Worm (Caenorhabditis elegans): ENCODE data around the gene AH9.1.
A peak's percentile ranks its signal among the peaks of the same experiment; 100 is the strongest.

AH9.1 gene

ce11 chrX:2219006-2219405, 27.8 kb downstream of the AH9.1 start:
- no peak for TF ChIP-seq nhr-90 (tag; optimal IDR thresholded peaks at IDR 0.05)
- TF ChIP-seq cebp-1 (GFP tag; IDR thresholded peaks at IDR 0.05): no peak
- TF ChIP-seq cebp-1 (tag; optimal IDR thresholded peaks at IDR 0.05): peak; percentile 37

DNA sequence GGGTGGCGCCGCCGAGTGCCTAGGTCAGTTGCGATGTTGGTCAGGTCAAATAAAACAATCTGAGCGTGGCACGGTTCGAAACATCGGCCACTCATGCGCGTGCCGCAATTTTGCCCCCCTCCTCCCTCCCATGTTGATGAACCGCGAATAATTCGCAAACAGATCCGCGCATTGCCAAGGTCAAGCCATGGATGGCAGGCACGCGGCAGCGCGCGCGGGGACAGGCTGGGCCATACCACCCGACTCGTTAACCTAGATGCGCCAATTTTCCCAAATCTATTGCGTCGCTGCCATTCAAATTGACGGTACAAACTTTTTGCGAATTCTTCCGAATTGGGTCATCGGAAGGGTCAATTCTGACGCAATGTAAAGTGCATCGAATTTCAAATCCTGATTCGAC, 30.1 kb downstream of the AH9.1 start:
- TF ChIP-seq nhr-90 (tag; optimal IDR thresholded peaks at IDR 0.05) (no peak), F49E8.2 (tag; optimal IDR thresholded peaks at IDR 0.05; ENCODE audit: insufficient read depth) (no peak), Y67H2A.10 (GFP tag; conservative IDR thresholded peaks at IDR 0.05) (no peak), lin-35 (GFP tag; optimal IDR thresholded peaks at IDR 0.05) (no peak), ztf-25 (GFP tag; IDR thresholded peaks at IDR 0.05) (0 out of 2 replicates have a peak, but pooled peaks have one; percentile 50), D2030.7 (GFP tag; IDR thresholded peaks at IDR 0.05) (no peak), zfh-2 (GFP tag; conservative IDR thresholded peaks at IDR 0.05) (peak; percentile 81), nfyb-1 (GFP tag; IDR thresholded peaks at IDR 0.05) (0 out of 2 replicates have a peak, but pooled peaks have one; percentile 39), ceh-27 (GFP tag; optimal IDR thresholded peaks at IDR 0.05) (peak; percentile 34), sea-2 (GFP tag; IDR thresholded peaks at IDR 0.05) (0 out of 2 replicates have a peak, but pooled peaks have one; percentile 44), him-1 (tag; optimal IDR thresholded peaks at IDR 0.05) (no peak), F37B4.10 (GFP tag; IDR thresholded peaks at IDR 0.05) (no peak), mes-4 (tag; optimal IDR thresholded peaks at IDR 0.05) (no peak), K11D2.4 (GFP tag; IDR thresholded peaks at IDR 0.05) (no peak), rcor-1 (GFP tag; IDR thresholded peaks at IDR 0.05) (no peak), egrh-3 (GFP tag; IDR thresholded peaks at IDR 0.05) (peak; percentile 62; the same call in 1 of the 2 replicates), madf-6 (GFP tag; IDR thresholded peaks at IDR 0.05) (0 out of 2 replicates have a peak, but pooled peaks have one; percentile 15), ZK185.1 (tag; optimal IDR thresholded peaks at IDR 0.05; ENCODE audit: poor library complexity, severe bottlenecking) (no peak), ccch-3 (GFP tag; optimal IDR thresholded peaks at IDR 0.05) (no peak), tbp1 (GFP tag; optimal IDR thresholded peaks at IDR 0.05) (no peak), F10E7.11 (tag; optimal IDR thresholded peaks at IDR 0.05) (no peak), C06A6.2 (GFP tag; conservative IDR thresholded peaks at IDR 0.05) (0 out of 2 replicates have a peak, but pooled peaks have one; percentile 13), T07F8.4 (tag; optimal IDR thresholded peaks at IDR 0.05) (no peak), aptf-2 (GFP tag; conservative IDR thresholded peaks at IDR 0.05) (no peak), bed-1 (GFP tag; IDR thresholded peaks at IDR 0.05) (no peak), lin-26 (GFP tag; IDR thresholded peaks at IDR 0.05) (no peak), attf-5 (GFP tag; optimal IDR thresholded peaks at IDR 0.05) (no peak), F57C9.4 (tag; optimal IDR thresholded peaks at IDR 0.05) (no peak), hrde-1 (tag; optimal IDR thresholded peaks at IDR 0.05; ENCODE audit: borderline replicate concordance) (no peak), ceh-58 (GFP tag; IDR thresholded peaks at IDR 0.05) (no peak), B0261.1 (tag; optimal IDR thresholded peaks at IDR 0.05) (no peak), tbx-9 (tag; optimal IDR thresholded peaks at IDR 0.05; ENCODE audit: borderline replicate concordance) (no peak), ztf-3 (GFP tag; optimal IDR thresholded peaks at IDR 0.05) (no peak), lin-54 (GFP tag; optimal IDR thresholded peaks at IDR 0.05) (no peak), dpff-1 (tag; optimal IDR thresholded peaks at IDR 0.05) (no peak), fkh-3 (tag; optimal IDR thresholded peaks at IDR 0.05) (no peak), ets-4 (GFP tag; optimal IDR thresholded peaks at IDR 0.05) (no peak), mxl-1 (tag; optimal IDR thresholded peaks at IDR 0.05) (no peak), hlh-12 (tag; optimal IDR thresholded peaks at IDR 0.05) (no peak), egl-44 (GFP tag; IDR thresholded peaks at IDR 0.05) (no peak), ztf-18 (tag; optimal IDR thresholded peaks at IDR 0.05) (no peak), snpc-4 (GFP tag; optimal IDR thresholded peaks at IDR 0.05) (no peak), snpc-4 (tag; optimal IDR thresholded peaks at IDR 0.05) (no peak), ceh-79 (tag; optimal IDR thresholded peaks at IDR 0.05) (no peak), ztf-26 (tag; optimal IDR thresholded peaks at IDR 0.05) (no peak), snpc-3.4 (tag; optimal IDR thresholded peaks at IDR 0.05) (no peak)
